Fruit fly (Drosophila melanogaster) whole organism, embryonic: Measurements from ENCODE around the gene CG14657.

Source experiments
- Ada2b ChIP-seq: fragments of 200-800 bp; sonication (Bioruptor generic); IDR thresholded peaks from 2 replicates; pipeline ENCODE4 v1.3.6; 2022; ENCODE audit warnings: missing biosample characterization, missing genetic modification characterization
- Atf3 ChIP-seq: fragments of 200-800 bp; sonication (Bioruptor generic); optimal IDR thresholded peaks from 3 replicates; lab custom pipeline; 2016; ENCODE audit warnings: missing biosample characterization, missing genetic modification characterization
- CG10147 ChIP-seq: fragments of 200-800 bp; sonication (Bioruptor generic); optimal IDR thresholded peaks from 2 replicates; lab custom pipeline; 2019; ENCODE audit warnings: missing biosample characterization, mild to moderate bottlenecking, missing genetic modification characterization, moderate library complexity
- CG11504 ChIP-seq: fragments of 200-800 bp; sonication (Bioruptor generic); optimal IDR thresholded peaks from 3 replicates; lab custom pipeline; 2019; ENCODE audit warnings: missing biosample characterization, mild to moderate bottlenecking, missing genetic modification characterization, moderate library complexity
- CG13123 ChIP-seq: fragments of 200-800 bp; sonication (Bioruptor generic); optimal IDR thresholded peaks from 2 replicates; lab custom pipeline; 2016; ENCODE audit warnings: missing biosample characterization, missing genetic modification characterization
- CG15696 ChIP-seq: fragments of 200-800 bp; sonication (Bioruptor generic); optimal IDR thresholded peaks from 2 replicates; lab custom pipeline; 2019; ENCODE audit warnings: missing biosample characterization, mild to moderate bottlenecking, missing genetic modification characterization, moderate library complexity
- CG16813 ChIP-seq: fragments of 200-800 bp; sonication (Bioruptor generic); IDR thresholded peaks from 3 replicates; pipeline ENCODE4 v1.3.6; 2022; ENCODE audit warnings: missing biosample characterization, missing genetic modification characterization; ENCODE audit not compliant: partially characterized antibody
- CG17186 ChIP-seq: fragments of 200-800 bp; sonication (Bioruptor generic); optimal IDR thresholded peaks from 3 replicates; lab custom pipeline; 2017; ENCODE audit warnings: missing biosample characterization, missing genetic modification reagents, missing genetic modification characterization
- CG17829 ChIP-seq: fragments of 200-800 bp; optimal IDR thresholded peaks from 2 replicates; lab custom pipeline; 2019; ENCODE audit warnings: missing biosample characterization, mild to moderate bottlenecking, missing genetic modification characterization, moderate library complexity
- CG18599 ChIP-seq: fragments of 200-800 bp; sonication (Bioruptor generic); optimal IDR thresholded peaks from 3 replicates; lab custom pipeline; 2017; ENCODE audit warnings: missing biosample characterization, missing genetic modification characterization, mild to moderate bottlenecking, moderate library complexity, missing genetic modification reagents
- CG3065 ChIP-seq: fragments of 200-800 bp; sonication (Bioruptor generic); optimal IDR thresholded peaks from 2 replicates; lab custom pipeline; 2016; ENCODE audit warnings: missing biosample characterization, missing genetic modification characterization
- CG3726 ChIP-seq: fragments of 200-800 bp; sonication (Bioruptor generic); IDR thresholded peaks from 3 replicates; pipeline ENCODE4, ENCODE4 v1.3.6; 2022; ENCODE audit warnings: missing biosample characterization, missing genetic modification characterization
- CG3995 ChIP-seq: fragments of 200-800 bp; sonication (Bioruptor generic); optimal IDR thresholded peaks from 3 replicates; lab custom pipeline; 2016; ENCODE audit warnings: missing biosample characterization, missing genetic modification characterization
- CG4328 ChIP-seq: fragments of 200-800 bp; sonication (Bioruptor generic); optimal IDR thresholded peaks from 3 replicates; lab custom pipeline; 2017; ENCODE audit warnings: missing biosample characterization, missing genetic modification reagents, missing genetic modification characterization
- CG4360 ChIP-seq: fragments of 200-800 bp; sonication (Bioruptor generic); IDR thresholded peaks from 2 replicates; pipeline ENCODE4 v1.3.6; 2022; ENCODE audit warnings: missing biosample characterization, missing genetic modification characterization
- CG4424 ChIP-seq: fragments of 200-800 bp; sonication (Bioruptor generic); optimal IDR thresholded peaks from 3 replicates; lab custom pipeline; 2016; ENCODE audit warnings: missing biosample characterization, missing genetic modification characterization
- CG8388 ChIP-seq: fragments of 200-800 bp; sonication (Bioruptor generic); optimal IDR thresholded peaks from 2 replicates; lab custom pipeline; 2019; ENCODE audit warnings: missing biosample characterization, mild to moderate bottlenecking, missing genetic modification characterization, moderate library complexity
- CG8944 ChIP-seq: fragments of 200-800 bp; sonication (Bioruptor generic); optimal IDR thresholded peaks from 3 replicates; lab custom pipeline; 2016; ENCODE audit warnings: missing biosample characterization, missing genetic modification characterization
- Gsc ChIP-seq: fragments of 200-800 bp; sonication (Bioruptor generic); IDR thresholded peaks from 2 replicates; pipeline ENCODE4 v1.3.6; 2022; ENCODE audit warnings: missing biosample characterization, missing genetic modification characterization
- HLH4C ChIP-seq: fragments of 200-800 bp; sonication (Bioruptor generic); IDR thresholded peaks from 3 replicates; pipeline ENCODE4 v1.3.6; 2022; ENCODE audit warnings: missing biosample characterization, missing genetic modification characterization; ENCODE audit not compliant: partially characterized antibody
- Nf-YA ChIP-seq: fragments of 200-800 bp; sonication (Bioruptor generic); IDR thresholded peaks from 2 replicates; pipeline ENCODE4 v1.3.6; 2022; ENCODE audit warnings: missing biosample characterization, missing genetic modification characterization
- Oli ChIP-seq: fragments of 200-800 bp; sonication (Bioruptor generic); optimal IDR thresholded peaks from 2 replicates; lab custom pipeline; 2018; ENCODE audit warnings: missing biosample characterization, mild to moderate bottlenecking, missing genetic modification characterization, moderate library complexity
- PHDP ChIP-seq: fragments of 200-800 bp; sonication (Bioruptor generic); optimal IDR thresholded peaks from 3 replicates; lab custom pipeline; 2018; ENCODE audit warnings: missing biosample characterization, mild to moderate bottlenecking, missing genetic modification characterization, moderate library complexity
- Sin3A ChIP-seq: fragments of >200 bp; optimal IDR thresholded peaks from 2 replicates; lab custom pipeline; 2018
- Sox100B ChIP-seq: fragments of 200-800 bp; sonication (Bioruptor generic); optimal IDR thresholded peaks from 3 replicates; lab custom pipeline; 2018; ENCODE audit warnings: missing biosample characterization, mild to moderate bottlenecking, missing genetic modification characterization
- Sry-δ ChIP-seq: fragments of 200-800 bp; sonication (Bioruptor generic); optimal IDR thresholded peaks from 2 replicates; lab custom pipeline; 2016; ENCODE audit warnings: missing biosample characterization, missing genetic modification characterization
- Stat92E ChIP-seq, 3 experiments: fragments of >200 bp in 2 of 3; fragments of 200-800 bp in 1 of 3; sonication (Bioruptor generic) in 1 of 3; optimal IDR thresholded peaks; 2 replicates each; lab custom pipeline; 2017 to 2019; ENCODE audit warnings: missing biosample characterization in 3 of 3, missing genetic modification characterization in 3 of 3, mild to moderate bottlenecking in 1 of 3, moderate library complexity in 1 of 3
- bbx ChIP-seq: fragments of 200-800 bp; sonication (Bioruptor generic); IDR thresholded peaks from 2 replicates; pipeline ENCODE4 v1.3.6; 2022; ENCODE audit warnings: missing biosample characterization, missing genetic modification characterization; ENCODE audit not compliant: partially characterized antibody
- chif ChIP-seq, 2 experiments: fragments of 200-800 bp; sonication (Bioruptor generic); optimal IDR thresholded peaks; 3 replicates each; lab custom pipeline; 2016; ENCODE audit warnings: missing biosample characterization in 2 of 2, missing genetic modification characterization in 2 of 2
- corto ChIP-seq: fragments of 200-800 bp; sonication (Bioruptor generic); optimal IDR thresholded peaks from 2 replicates; lab custom pipeline; 2016; ENCODE audit warnings: missing biosample characterization, mild to moderate bottlenecking, missing genetic modification characterization, moderate library complexity
- fu2 ChIP-seq: fragments of 200-800 bp; sonication (Bioruptor generic); optimal IDR thresholded peaks from 2 replicates; lab custom pipeline; 2016; ENCODE audit warnings: missing biosample characterization, missing genetic modification characterization
- gcm2 ChIP-seq: fragments of 200-800 bp; sonication (Bioruptor generic); optimal IDR thresholded peaks from 2 replicates; lab custom pipeline; 2016; ENCODE audit warnings: missing biosample characterization, missing genetic modification characterization
- grau ChIP-seq: fragments of 200-800 bp; optimal IDR thresholded peaks from 3 replicates; lab custom pipeline; 2019; ENCODE audit warnings: missing biosample characterization, mild to moderate bottlenecking, missing genetic modification characterization, moderate library complexity
- insv ChIP-seq, 2 experiments: fragments of 200-800 bp; sonication (Bioruptor generic); optimal IDR thresholded peaks; 3 replicates each; lab custom pipeline; 2016 to 2018; ENCODE audit warnings: missing biosample characterization in 2 of 2, missing genetic modification characterization in 2 of 2
- kah ChIP-seq: fragments of 200-800 bp; sonication (Bioruptor generic); optimal IDR thresholded peaks from 2 replicates; lab custom pipeline; 2018; ENCODE audit warnings: missing biosample characterization, mild to moderate bottlenecking, missing genetic modification characterization
- kay ChIP-seq: fragments of 200-800 bp; sonication (Bioruptor generic); optimal IDR thresholded peaks from 2 replicates; lab custom pipeline; 2016; ENCODE audit warnings: missing biosample characterization, missing genetic modification characterization
- ken ChIP-seq: fragments of 200-800 bp; sonication (Bioruptor generic); IDR thresholded peaks from 3 replicates; pipeline ENCODE4 v1.3.6; 2022; ENCODE audit warnings: missing biosample characterization, missing genetic modification characterization
- luna ChIP-seq: fragments of 200-800 bp; sonication (Bioruptor generic); optimal IDR thresholded peaks from 2 replicates; lab custom pipeline; 2016; ENCODE audit warnings: missing biosample characterization, missing genetic modification characterization
- mirr ChIP-seq: fragments of 200-800 bp; sonication (Bioruptor generic); optimal IDR thresholded peaks from 3 replicates; lab custom pipeline; 2018; ENCODE audit warnings: missing biosample characterization, mild to moderate bottlenecking, missing genetic modification characterization
- nau ChIP-seq: fragments of 200-800 bp; sonication (Bioruptor generic); optimal IDR thresholded peaks from 3 replicates; lab custom pipeline; 2017; ENCODE audit warnings: missing biosample characterization, mild to moderate bottlenecking, missing genetic modification characterization, missing genetic modification reagents
- oc ChIP-seq: fragments of 200-800 bp; sonication (Bioruptor generic); optimal IDR thresholded peaks from 2 replicates; lab custom pipeline; 2018; ENCODE audit warnings: missing biosample characterization, mild to moderate bottlenecking, missing genetic modification characterization, moderate library complexity
- p53 ChIP-seq: fragments of 200-800 bp; sonication (Bioruptor generic); optimal IDR thresholded peaks from 2 replicates; lab custom pipeline; 2016; ENCODE audit warnings: missing biosample characterization, missing genetic modification characterization
- pb ChIP-seq: fragments of 200-800 bp; sonication (Bioruptor generic); optimal IDR thresholded peaks from 3 replicates; lab custom pipeline; 2016; ENCODE audit warnings: missing biosample characterization, missing genetic modification characterization
- ranshi ChIP-seq: fragments of 200-800 bp; sonication (Bioruptor generic); IDR thresholded peaks from 2 replicates; pipeline ENCODE4 v1.3.6; 2022; ENCODE audit warnings: missing biosample characterization, missing genetic modification characterization
- row ChIP-seq: fragments of 200-800 bp; sonication (Bioruptor generic); IDR thresholded peaks from 3 replicates; pipeline ENCODE4 v1.3.6; 2022; ENCODE audit warnings: missing biosample characterization, missing genetic modification characterization
- sc ChIP-seq, 3 experiments: fragments of >200 bp in 2 of 3; fragments of 200-800 bp in 1 of 3; sonication (Bioruptor generic) in 1 of 3; optimal IDR thresholded peaks; 2 replicates in 2 of 3; 3 replicates in 1 of 3; lab custom pipeline; 2017; ENCODE audit warnings: mild to moderate bottlenecking in 1 of 3, missing biosample characterization in 1 of 3, missing genetic modification characterization in 1 of 3, missing genetic modification reagents in 1 of 3
- schlank ChIP-seq: fragments of 200-800 bp; sonication (Bioruptor generic); optimal IDR thresholded peaks from 2 replicates; lab custom pipeline; 2018; ENCODE audit warnings: missing biosample characterization, mild to moderate bottlenecking, missing genetic modification characterization
- tll ChIP-seq, 2 experiments: fragments of 200-800 bp in 1 of 2; fragments of >200 bp in 1 of 2; sonication (Bioruptor generic) in 1 of 2; optimal IDR thresholded peaks; 2 replicates each; lab custom pipeline; 2017 to 2019; ENCODE audit warnings: missing biosample characterization in 2 of 2, missing genetic modification characterization in 2 of 2, mild to moderate bottlenecking in 1 of 2, moderate library complexity in 1 of 2
- zf30C ChIP-seq: fragments of 200-800 bp; sonication (Bioruptor generic); optimal IDR thresholded peaks from 3 replicates; lab custom pipeline; 2018; ENCODE audit warnings: missing biosample characterization, mild to moderate bottlenecking, missing genetic modification characterization

The CG14657 gene

DNA sequence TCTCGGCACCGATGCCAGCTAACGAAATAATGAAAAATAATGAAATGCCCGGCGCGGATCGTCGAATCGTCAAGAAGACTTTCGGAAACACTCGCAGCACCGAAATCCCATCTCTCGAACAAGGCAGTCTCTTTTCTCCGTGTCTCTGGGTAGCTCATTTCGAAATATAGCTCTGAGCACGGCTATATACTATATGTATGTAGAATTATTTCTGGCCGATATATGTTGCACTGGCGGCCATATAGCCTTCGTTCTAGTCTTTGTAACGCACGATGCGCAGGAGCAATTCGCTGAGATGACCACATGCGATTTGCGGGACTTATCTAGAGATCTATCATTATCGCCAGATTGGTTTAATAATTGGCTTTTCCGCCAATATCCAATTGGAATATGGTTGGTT is 41.0 kb downstream of the CG14657 start, which contains the start of gene CG14655 (continued):
- TF ChIP-seq CG11504 (tag; lab: Kevin White, UChicago) (no peak), schlank (tag; lab: Kevin White, UChicago) (no peak), insv (GFP tag; optimal IDR thresholded peaks at IDR 0.05; lab: Kevin White, UChicago) (no peak), CG15696 (no peak), tll (GFP tag; optimal IDR thresholded peaks at IDR 0.05; lab: Kevin White, UChicago) (no peak), pb (GFP tag; lab: Kevin White, UChicago) (no peak)
- TF ChIP-seq, all 482 proteins: peak for 6

DNA sequence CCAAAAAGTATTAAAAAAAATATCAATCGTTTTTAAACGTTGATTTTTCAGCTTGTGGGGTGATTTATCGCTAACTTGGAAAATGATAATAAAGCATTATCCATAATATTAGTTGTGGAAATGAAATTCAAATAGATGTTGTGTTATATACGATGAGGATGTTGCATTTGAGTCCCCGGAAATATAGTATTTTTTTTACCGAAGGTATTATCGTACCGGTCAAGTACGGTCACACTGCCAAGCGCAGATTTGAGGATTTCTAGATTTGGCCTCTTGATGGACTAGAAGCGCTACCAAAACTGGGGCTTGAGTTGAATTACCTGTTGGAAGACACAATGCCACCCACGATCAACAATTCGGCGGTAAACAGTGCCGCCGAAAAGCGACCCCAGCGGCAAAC is 45.9 kb downstream of the CG14657 start:
- TF ChIP-seq Oli (tag; lab: Kevin White, UChicago) = no peak
- no peak for TF ChIP-seq bbx (GFP tag; lab: Robert Waterston, UW)
- TF ChIP-seq fu2 (GFP tag; lab: Kevin White, UChicago) = peak; percentile 2
- peak; percentile 79 for TF ChIP-seq row (GFP tag; lab: Robert Waterston, UW)
- TF ChIP-seq HLH4C (GFP tag; lab: Robert Waterston, UW) = no peak
- TF ChIP-seq CG10147 = no peak
- no peak for TF ChIP-seq CG3065
- peak; percentile 17 for TF ChIP-seq CG8944 (GFP tag; lab: Kevin White, UChicago)
- TF ChIP-seq CG16813 (GFP tag; lab: Robert Waterston, UW) = no peak
- TF ChIP-seq CG3995 (GFP tag; lab: Kevin White, UChicago) = peak; percentile 34
- TF ChIP-seq mirr (GFP tag; lab: Kevin White, UChicago) = no peak
- no peak for TF ChIP-seq nau (GFP tag; lab: Kevin White, UChicago)
- TF ChIP-seq chif (GFP tag; optimal IDR thresholded peaks at IDR 0.05; lab: Kevin White, UChicago) = peak; percentile 3 to 37
- no peak for TF ChIP-seq kay (GFP tag; lab: Kevin White, UChicago)
- peak; percentile 57; the same call in 1 of the 3 replicates for TF ChIP-seq ken (GFP tag; lab: Robert Waterston, UW)
- peak; percentile 32 for TF ChIP-seq Sin3A (lab: Kevin White, UChicago)
- TF ChIP-seq Stat92E (GFP tag; optimal IDR thresholded peaks at IDR 0.05; lab: Kevin White, UChicago) = no peak
- TF ChIP-seq CG3726 = no peak
- no peak for TF ChIP-seq PHDP (tag; lab: Kevin White, UChicago)
- no peak for TF ChIP-seq zf30C (GFP tag; lab: Kevin White, UChicago)
- 0 out of 2 replicates have a peak, but pooled peaks have one; percentile 28 for TF ChIP-seq ranshi
- no peak for TF ChIP-seq Nf-YA (GFP tag; lab: Robert Waterston, UW)
- TF ChIP-seq corto (GFP tag; lab: Kevin White, UChicago) = no peak
- TF ChIP-seq CG4360 = no peak
- peak; percentile 17 for TF ChIP-seq Sry-δ (GFP tag; lab: Kevin White, UChicago)
- TF ChIP-seq gcm2 (GFP tag; lab: Kevin White, UChicago) = no peak
- TF ChIP-seq p53 (GFP tag; lab: Kevin White, UChicago) = no peak
- peak; percentile 50 for TF ChIP-seq CG17829 (tag; lab: Kevin White, UChicago)
- TF ChIP-seq oc (tag; lab: Kevin White, UChicago) = no peak
- no peak for TF ChIP-seq Atf3 (GFP tag; lab: Kevin White, UChicago)
- TF ChIP-seq CG4328 (GFP tag; lab: Kevin White, UChicago) = no peak
- no peak for TF ChIP-seq kah
- peak; percentile 13; the same call in 1 of the 2 replicates for TF ChIP-seq Ada2b (GFP tag; lab: Robert Waterston, UW)
- TF ChIP-seq CG13123 (GFP tag; lab: Kevin White, UChicago) = peak; percentile 13
- no peak for TF ChIP-seq CG18599
- peak; percentile 46 for TF ChIP-seq grau (tag; lab: Kevin White, UChicago)
- TF ChIP-seq Sox100B (GFP tag; lab: Kevin White, UChicago) = no peak
- TF ChIP-seq Gsc (GFP tag; lab: Robert Waterston, UW) = no peak
- TF ChIP-seq CG4424 (GFP tag; lab: Kevin White, UChicago) = peak; percentile 20
- TF ChIP-seq CG17186 = peak; percentile 37
- no peak for TF ChIP-seq sc (optimal IDR thresholded peaks at IDR 0.05; lab: Kevin White, UChicago)
- no peak for TF ChIP-seq sc (GFP tag; optimal IDR thresholded peaks at IDR 0.05; lab: Kevin White, UChicago)
- peak; percentile 35 for TF ChIP-seq CG8388 (GFP tag; lab: Kevin White, UChicago)
- TF ChIP-seq luna (GFP tag; lab: Kevin White, UChicago) = no peak
